Fruit fly (Drosophila melanogaster): ENCODE data around the gene Dhpr.

dm6 chr3L:9141998-9142397 lies 7.6 kb downstream of the Dhpr start:
- TF ChIP-seq dsx (GFP tag; optimal IDR thresholded peaks at IDR 0.05; ENCODE audit: poor library complexity, severe bottlenecking) (no peak), CG11294 (GFP tag; IDR thresholded peaks at IDR 0.05) (no peak), Sox15 (GFP tag; optimal IDR thresholded peaks at IDR 0.05) (no peak), Lpt (GFP tag; optimal IDR thresholded peaks at IDR 0.05) (no peak), dac (GFP tag; optimal IDR thresholded peaks at IDR 0.05) (no peak)
